Fruit fly (Drosophila melanogaster) whole organism, embryonic: ENCODE results near the gene ImpE1.

Source experiments
- B-H1 ChIP-seq: fragments of 200-800 bp; sonication (Bioruptor generic); IDR thresholded peaks from 3 replicates; pipeline ENCODE4 v1.3.6; 2022; ENCODE audit warnings: missing biosample characterization, missing genetic modification characterization
- BEAF-32 ChIP-seq: fragments of 200-800 bp; sonication (Bioruptor generic); optimal IDR thresholded peaks from 3 replicates; lab custom pipeline; 2017; ENCODE audit warnings: missing biosample characterization, missing genetic modification characterization, mild to moderate bottlenecking, moderate library complexity, missing genetic modification reagents
- Blimp-1 ChIP-seq: fragments of 200-800 bp; sonication (Bioruptor generic); optimal IDR thresholded peaks from 3 replicates; lab custom pipeline; 2018; ENCODE audit warnings: missing biosample characterization, missing genetic modification characterization, mild to moderate bottlenecking, moderate library complexity, missing genetic modification reagents
- Bteb2 ChIP-seq: fragments of 200-800 bp; sonication (Bioruptor generic); optimal IDR thresholded peaks from 2 replicates; lab custom pipeline; 2016; ENCODE audit warnings: missing biosample characterization, missing genetic modification characterization
- C15 ChIP-seq: fragments of 200-800 bp; sonication (Bioruptor generic); IDR thresholded peaks from 3 replicates; pipeline ENCODE4 v1.3.6; 2022; ENCODE audit warnings: missing biosample characterization, missing genetic modification characterization
- CG10543 ChIP-seq: fragments of 200-800 bp; sonication (Bioruptor generic); optimal IDR thresholded peaks from 3 replicates; lab custom pipeline; 2017; ENCODE audit warnings: missing biosample characterization, mild to moderate bottlenecking, missing genetic modification characterization, moderate library complexity
- CG11398 ChIP-seq: fragments of 200-800 bp; sonication (Bioruptor generic); optimal IDR thresholded peaks from 2 replicates; lab custom pipeline; 2016; ENCODE audit warnings: missing biosample characterization, missing genetic modification characterization
- CG11560 ChIP-seq: fragments of 200-800 bp; sonication (Bioruptor generic); IDR thresholded peaks from 3 replicates; pipeline ENCODE4 v1.3.6; 2022; ENCODE audit warnings: missing biosample characterization, missing genetic modification characterization
- CG12155 ChIP-seq: fragments of 200-800 bp; sonication (Bioruptor generic); optimal IDR thresholded peaks from 3 replicates; lab custom pipeline; 2016; ENCODE audit warnings: missing biosample characterization, missing genetic modification characterization
- CG12219 ChIP-seq: fragments of 200-800 bp; sonication (Bioruptor generic); optimal IDR thresholded peaks from 3 replicates; lab custom pipeline; 2018; ENCODE audit warnings: missing biosample characterization, mild to moderate bottlenecking, missing genetic modification characterization
- CG16813 ChIP-seq: fragments of 200-800 bp; sonication (Bioruptor generic); IDR thresholded peaks from 3 replicates; pipeline ENCODE4 v1.3.6; 2022; ENCODE audit warnings: missing biosample characterization, missing genetic modification characterization; ENCODE audit not compliant: partially characterized antibody
- CG17328 ChIP-seq: fragments of 200-800 bp; sonication (Bioruptor generic); IDR thresholded peaks from 2 replicates; pipeline ENCODE4 v1.3.6; 2022; ENCODE audit warnings: missing biosample characterization, missing genetic modification characterization
- CG18764 ChIP-seq: fragments of 200-800 bp; sonication (Bioruptor generic); optimal IDR thresholded peaks from 3 replicates; lab custom pipeline; 2016; ENCODE audit warnings: missing biosample characterization, missing genetic modification characterization
- CG2116 ChIP-seq: fragments of 200-800 bp; sonication (Bioruptor generic); optimal IDR thresholded peaks from 3 replicates; lab custom pipeline; 2018; ENCODE audit warnings: missing biosample characterization, mild to moderate bottlenecking, missing genetic modification characterization
- CG32532 ChIP-seq: fragments of 200-800 bp; sonication (Bioruptor generic); IDR thresholded peaks from 2 replicates; pipeline ENCODE4 v1.3.6; 2022; ENCODE audit warnings: missing biosample characterization, missing genetic modification characterization
- CG3407 ChIP-seq: fragments of 200-800 bp; sonication (Bioruptor generic); optimal IDR thresholded peaks from 2 replicates; lab custom pipeline; 2018; ENCODE audit warnings: missing biosample characterization, mild to moderate bottlenecking, missing genetic modification characterization
- CG6272 ChIP-seq: fragments of 200-800 bp; sonication (Bioruptor generic); IDR thresholded peaks from 2 replicates; pipeline ENCODE4 v1.3.6; 2022; ENCODE audit warnings: missing biosample characterization, missing genetic modification characterization
- CG6689 ChIP-seq: fragments of 200-800 bp; sonication (Bioruptor generic); IDR thresholded peaks from 2 replicates; pipeline ENCODE4 v1.3.6; 2022; ENCODE audit warnings: missing biosample characterization, missing genetic modification characterization
- CG6813 ChIP-seq: fragments of 200-800 bp; sonication (Bioruptor generic); optimal IDR thresholded peaks from 2 replicates; lab custom pipeline; 2017; ENCODE audit warnings: missing biosample characterization, missing genetic modification characterization, mild to moderate bottlenecking, moderate library complexity, missing genetic modification reagents
- CG7556 ChIP-seq: fragments of 200-800 bp; sonication (Bioruptor generic); optimal IDR thresholded peaks from 2 replicates; lab custom pipeline; 2017; ENCODE audit warnings: missing biosample characterization, mild to moderate bottlenecking, missing genetic modification characterization
- CG8281 ChIP-seq: fragments of 200-800 bp; sonication (Bioruptor generic); optimal IDR thresholded peaks from 2 replicates; lab custom pipeline; 2018; ENCODE audit warnings: missing biosample characterization, mild to moderate bottlenecking, missing genetic modification characterization, moderate library complexity
- CG8388 ChIP-seq: fragments of 200-800 bp; sonication (Bioruptor generic); optimal IDR thresholded peaks from 2 replicates; lab custom pipeline; 2019; ENCODE audit warnings: missing biosample characterization, mild to moderate bottlenecking, missing genetic modification characterization, moderate library complexity
- CG8765 ChIP-seq: fragments of 200-800 bp; sonication (Bioruptor generic); IDR thresholded peaks from 2 replicates; pipeline ENCODE4 v1.3.6; 2022; ENCODE audit warnings: missing biosample characterization, missing genetic modification characterization
- Dbx ChIP-seq: fragments of 200-800 bp; sonication (Bioruptor generic); IDR thresholded peaks from 3 replicates; pipeline ENCODE4 v1.3.6; 2022; ENCODE audit warnings: missing biosample characterization, missing genetic modification characterization
- Fer3 ChIP-seq: fragments of 200-800 bp; sonication (Bioruptor generic); optimal IDR thresholded peaks from 2 replicates; lab custom pipeline; 2018; ENCODE audit warnings: missing biosample characterization, mild to moderate bottlenecking, missing genetic modification characterization, moderate library complexity
- MESR4 ChIP-seq: fragments of 200-800 bp; sonication (Bioruptor generic); optimal IDR thresholded peaks from 2 replicates; lab custom pipeline; 2018; ENCODE audit warnings: missing biosample characterization, mild to moderate bottlenecking, missing genetic modification characterization, moderate library complexity
- Myb ChIP-seq: fragments of 200-800 bp; sonication (Bioruptor generic); optimal IDR thresholded peaks from 2 replicates; lab custom pipeline; 2016; ENCODE audit warnings: missing biosample characterization, missing genetic modification characterization
- Spps ChIP-seq: fragments of 200-800 bp; sonication (Bioruptor generic); optimal IDR thresholded peaks from 2 replicates; lab custom pipeline; 2018; ENCODE audit warnings: missing biosample characterization, mild to moderate bottlenecking, missing genetic modification characterization
- YL-1 ChIP-seq: fragments of 200-800 bp; sonication (Bioruptor generic); optimal IDR thresholded peaks from 3 replicates; lab custom pipeline; 2017; ENCODE audit warnings: missing biosample characterization, mild to moderate bottlenecking, missing genetic modification characterization
- cas ChIP-seq: fragments of 200-800 bp; sonication (Bioruptor generic); IDR thresholded peaks from 2 replicates; pipeline ENCODE4 v1.3.6; 2022; ENCODE audit warnings: missing biosample characterization, missing genetic modification characterization
- cato ChIP-seq: fragments of 200-800 bp; sonication (Bioruptor generic); optimal IDR thresholded peaks from 2 replicates; lab custom pipeline; 2016; ENCODE audit warnings: missing biosample characterization, missing genetic modification characterization, borderline replicate concordance
- danr ChIP-seq: fragments of 200-800 bp; sonication (Bioruptor generic); IDR thresholded peaks from 2 replicates; pipeline ENCODE4 v1.3.6; 2022; ENCODE audit warnings: missing biosample characterization, missing genetic modification characterization
- fd102C ChIP-seq: fragments of 200-800 bp; sonication (Bioruptor generic); optimal IDR thresholded peaks from 2 replicates; lab custom pipeline; 2018; ENCODE audit warnings: missing biosample characterization, mild to moderate bottlenecking, missing genetic modification characterization, moderate library complexity
- fu2 ChIP-seq: fragments of 200-800 bp; sonication (Bioruptor generic); optimal IDR thresholded peaks from 2 replicates; lab custom pipeline; 2016; ENCODE audit warnings: missing biosample characterization, missing genetic modification characterization
- gem ChIP-seq: fragments of 200-800 bp; sonication (Bioruptor generic); optimal IDR thresholded peaks from 2 replicates; lab custom pipeline; 2019; ENCODE audit warnings: missing biosample characterization, mild to moderate bottlenecking, missing genetic modification characterization, moderate library complexity
- hkb ChIP-seq, 2 experiments: fragments of 200-800 bp in 1 of 2; fragments of >200 bp in 1 of 2; sonication (Bioruptor generic) in 1 of 2; IDR thresholded peaks in 1 of 2; optimal IDR thresholded peaks in 1 of 2; 2 replicates each; pipeline versions ENCODE4 v1.3.6 to Lab custom; 2017 to 2022; ENCODE audit warnings: missing biosample characterization in 1 of 2, missing genetic modification characterization in 1 of 2
- klu ChIP-seq: fragments of 200-800 bp; sonication (Bioruptor generic); IDR thresholded peaks from 2 replicates; pipeline ENCODE4 v1.3.6; 2022; ENCODE audit warnings: missing biosample characterization, missing genetic modification characterization
- mam ChIP-seq: fragments of 200-800 bp; sonication (Bioruptor generic); optimal IDR thresholded peaks from 3 replicates; lab custom pipeline; 2016; ENCODE audit warnings: missing biosample characterization, missing genetic modification characterization
- odd ChIP-seq: fragments of 200-800 bp; sonication (Bioruptor generic); optimal IDR thresholded peaks from 2 replicates; lab custom pipeline; 2017; ENCODE audit warnings: missing biosample characterization, mild to moderate bottlenecking, missing genetic modification characterization
- pan ChIP-seq, 4 experiments: fragments of >200 bp in 3 of 4; fragments of 200-800 bp in 1 of 4; sonication (Bioruptor generic) in 1 of 4; optimal IDR thresholded peaks in 3 of 4; IDR thresholded peaks in 1 of 4; 2 replicates each; pipeline versions ENCODE4 v1.3.6 to Lab custom; 2017 to 2022; ENCODE audit warnings: missing biosample characterization in 2 of 4, missing genetic modification characterization in 2 of 4, mixed read lengths in 1 of 4
- psq ChIP-seq: fragments of 200-800 bp; sonication (Bioruptor generic); optimal IDR thresholded peaks from 2 replicates; lab custom pipeline; 2017; ENCODE audit warnings: missing biosample characterization, missing genetic modification characterization
- ro ChIP-seq: fragments of 200-800 bp; sonication (Bioruptor generic); IDR thresholded peaks from 2 replicates; pipeline ENCODE4 v1.3.6; 2022; ENCODE audit warnings: missing biosample characterization, missing genetic modification characterization
- sens ChIP-seq: fragments of 200-800 bp; sonication (Bioruptor generic); peaks from one replicate; lab custom pipeline; 2016; ENCODE audit warnings: missing biosample characterization, missing genetic modification characterization
- sob ChIP-seq: fragments of 200-800 bp; sonication (Bioruptor generic); IDR thresholded peaks from 2 replicates; pipeline ENCODE4 v1.3.6; 2022; ENCODE audit warnings: missing biosample characterization, missing genetic modification characterization
- stc ChIP-seq: fragments of 200-800 bp; sonication (Bioruptor generic); IDR thresholded peaks from 2 replicates; pipeline ENCODE4 v1.3.6; 2022; ENCODE audit warnings: missing biosample characterization, missing genetic modification characterization
- twi ChIP-seq: fragments of 200-800 bp; optimal IDR thresholded peaks from 2 replicates; lab custom pipeline; 2019; ENCODE audit warnings: missing biosample characterization, mild to moderate bottlenecking, missing genetic modification characterization, moderate library complexity
- unc-4 ChIP-seq: fragments of 200-800 bp; sonication (Bioruptor generic); IDR thresholded peaks from 2 replicates; pipeline ENCODE4 v1.3.6; 2022; ENCODE audit warnings: missing biosample characterization, missing genetic modification characterization; ENCODE audit not compliant: partially characterized antibody

Gene ImpE1

DNA sequence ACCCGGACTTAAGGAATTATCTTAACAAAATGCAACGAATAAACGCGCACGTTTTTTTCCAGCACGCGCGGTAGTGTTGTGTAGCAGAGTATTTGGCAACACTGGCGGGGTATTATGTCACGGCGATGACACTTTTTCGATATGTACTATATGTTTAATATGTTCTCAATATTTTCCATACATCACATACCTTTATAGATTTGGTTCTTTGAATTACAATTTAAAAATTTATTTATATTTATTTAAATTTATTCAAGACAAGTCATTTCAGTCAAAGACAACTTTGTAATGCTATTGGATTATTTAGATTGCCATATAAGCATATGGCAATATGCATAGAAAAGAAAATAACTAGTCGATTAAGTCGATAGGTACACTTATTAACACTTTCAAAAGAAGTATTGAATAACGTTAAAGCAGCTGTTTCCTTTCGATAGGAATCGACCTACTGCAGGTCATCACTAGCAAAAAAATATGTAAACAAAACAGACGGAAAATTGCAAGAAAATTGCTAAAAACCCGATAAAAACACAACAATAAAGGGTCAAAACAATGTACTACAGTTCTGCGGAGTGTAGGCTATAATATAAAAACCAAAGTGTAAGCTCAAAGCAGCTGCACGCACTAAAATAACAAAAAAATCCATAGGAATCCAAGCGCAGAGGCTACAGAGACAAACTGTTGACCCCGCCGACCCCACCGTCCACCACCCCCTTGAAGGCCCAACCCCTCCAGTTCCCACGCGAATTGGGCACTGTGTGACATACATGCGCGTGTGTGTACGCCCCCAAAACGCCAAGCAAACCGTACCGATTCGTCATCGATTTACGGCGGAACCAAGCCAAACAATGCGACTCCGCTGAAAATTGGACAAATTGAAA lies 25.9 kb upstream of the ImpE1 start, which contains the start of the genes CG7182 and GAPcenA (continued):
- TF ChIP-seq Fer3 (tag; lab: Kevin White, UChicago) (peak; percentile 58), sens (GFP tag; lab: Kevin White, UChicago) (peak; percentile 84), CG8388 (GFP tag; lab: Kevin White, UChicago) (peak; percentile 53), CG12155 (peak; percentile 72), Dbx (GFP tag; lab: Robert Waterston, UW) (peak; percentile 46; the same call in 1 of the 3 replicates), CG7556 (GFP tag; lab: Kevin White, UChicago) (peak; percentile 76), stc (GFP tag; lab: Robert Waterston, UW) (no peak), CG8765 (GFP tag; lab: Robert Waterston, UW) (no peak), cato (peak; percentile 27), CG2116 (GFP tag; lab: Kevin White, UChicago) (peak; percentile 72), danr (GFP tag; lab: Robert Waterston, UW) (no peak), sob (GFP tag; lab: Robert Waterston, UW) (0 out of 2 replicates have a peak, but pooled peaks have one; percentile 11), CG6272 (GFP tag; lab: Robert Waterston, UW) (peak; percentile 26; the same call in 1 of the 2 replicates), CG16813 (peak; percentile 55; the same call in 2 of the 3 replicates), fd102C (no peak), MESR4 (GFP tag; lab: Kevin White, UChicago) (peak; percentile 47), CG6689 (peak; percentile 52; the same call in 1 of the 2 replicates), CG11560 (tag; lab: Robert Waterston, UW) (peak; percentile 97), pan (optimal IDR thresholded peaks at IDR 0.05; lab: Kevin White, UChicago) (no peak), pan (GFP tag; optimal IDR thresholded peaks at IDR 0.05 in 1 of 2, IDR thresholded peaks at IDR 0.05 in 1 of 2) (peak in 1 of 2 experiments; percentile 45), Bteb2 (peak; percentile 6), CG17328 (GFP tag; lab: Robert Waterston, UW) (no peak), CG32532 (GFP tag; lab: Robert Waterston, UW) (peak; percentile 45), unc-4 (peak; percentile 64), Myb (GFP tag; lab: Kevin White, UChicago) (peak; percentile 22), klu (GFP tag; lab: Robert Waterston, UW) (peak; percentile 26; the same call in 1 of the 2 replicates), C15 (GFP tag; lab: Robert Waterston, UW) (no peak), cas (GFP tag; lab: Robert Waterston, UW) (no peak), CG10543 (GFP tag; lab: Kevin White, UChicago) (peak; percentile 75), CG8281 (tag; lab: Kevin White, UChicago) (peak; percentile 43), twi (tag; lab: Kevin White, UChicago) (peak; percentile 76), odd (no peak), hkb (optimal IDR thresholded peaks at IDR 0.05; lab: Kevin White, UChicago) (no peak), hkb (GFP tag; IDR thresholded peaks at IDR 0.05; lab: Robert Waterston, UW) (no peak), psq (GFP tag; lab: Kevin White, UChicago) (peak; percentile 17), fu2 (GFP tag; lab: Kevin White, UChicago) (peak; percentile 29), BEAF-32 (peak; percentile 72), YL-1 (GFP tag; lab: Kevin White, UChicago) (peak; percentile 76), CG11398 (GFP tag; lab: Kevin White, UChicago) (peak; percentile 10), Blimp-1 (GFP tag; lab: Kevin White, UChicago) (peak; percentile 59), ro (no peak), gem (no peak), CG3407 (peak; percentile 16), CG6813 (peak; percentile 13), mam (GFP tag; lab: Kevin White, UChicago) (peak; percentile 73), CG12219 (no peak), CG18764 (GFP tag; lab: Kevin White, UChicago) (peak; percentile 42), Spps (tag; lab: Kevin White, UChicago) (peak; percentile 29), B-H1 (GFP tag; lab: Robert Waterston, UW) (no peak)
